Fruit fly (Drosophila melanogaster) whole organism, embryonic: ENCODE results near the gene CG14079.
A peak's percentile ranks its signal among the peaks of the same experiment; 100 is the strongest.

Source experiments
- BEAF-32 ChIP-seq: fragments of 200-800 bp; sonication (Bioruptor generic); optimal IDR thresholded peaks from 3 replicates; lab custom pipeline; 2017; ENCODE audit warnings: missing biosample characterization, missing genetic modification characterization, mild to moderate bottlenecking, moderate library complexity, missing genetic modification reagents
- Bgb ChIP-seq: fragments of 200-800 bp; sonication (Bioruptor generic); IDR thresholded peaks from 2 replicates; pipeline ENCODE4 v1.3.6; 2022; ENCODE audit warnings: missing biosample characterization, missing genetic modification characterization; ENCODE audit not compliant: partially characterized antibody
- CG10654 ChIP-seq: fragments of 200-800 bp; sonication (Bioruptor generic); optimal IDR thresholded peaks from 2 replicates; lab custom pipeline; 2016; ENCODE audit warnings: missing biosample characterization, missing genetic modification characterization
- CG10959 ChIP-seq: fragments of 200-800 bp; sonication (Bioruptor generic); IDR thresholded peaks from 2 replicates; pipeline ENCODE4 v1.3.6; 2022; ENCODE audit warnings: missing biosample characterization, missing genetic modification characterization
- CG10979 ChIP-seq: fragments of 200-800 bp; sonication (Bioruptor generic); optimal IDR thresholded peaks from 2 replicates; lab custom pipeline; 2018; ENCODE audit warnings: missing biosample characterization, mild to moderate bottlenecking, missing genetic modification characterization, moderate library complexity
- CG11504 ChIP-seq: fragments of 200-800 bp; sonication (Bioruptor generic); optimal IDR thresholded peaks from 3 replicates; lab custom pipeline; 2019; ENCODE audit warnings: missing biosample characterization, mild to moderate bottlenecking, missing genetic modification characterization, moderate library complexity
- CG15011 ChIP-seq: fragments of 200-800 bp; sonication (Bioruptor generic); optimal IDR thresholded peaks from 3 replicates; lab custom pipeline; 2018; ENCODE audit warnings: missing biosample characterization, mild to moderate bottlenecking, missing genetic modification characterization
- CG2199 ChIP-seq: fragments of 200-800 bp; sonication (Bioruptor generic); IDR thresholded peaks from 3 replicates; pipeline ENCODE4 v1.3.6; 2022; ENCODE audit warnings: missing biosample characterization, missing genetic modification characterization
- CG2712 ChIP-seq: fragments of 200-800 bp; optimal IDR thresholded peaks from 3 replicates; lab custom pipeline; 2019; ENCODE audit warnings: missing biosample characterization, mild to moderate bottlenecking, missing genetic modification characterization, moderate library complexity
- CG33557 ChIP-seq: fragments of 200-800 bp; sonication (Bioruptor generic); optimal IDR thresholded peaks from 2 replicates; lab custom pipeline; 2019; ENCODE audit warnings: missing biosample characterization, mild to moderate bottlenecking, missing genetic modification characterization, moderate library complexity
- CG6254 ChIP-seq: fragments of 200-800 bp; sonication (Bioruptor generic); optimal IDR thresholded peaks from 3 replicates; lab custom pipeline; 2017; ENCODE audit warnings: mild to moderate bottlenecking, missing biosample characterization, missing genetic modification reagents, missing genetic modification characterization
- CG7556 ChIP-seq: fragments of 200-800 bp; sonication (Bioruptor generic); optimal IDR thresholded peaks from 2 replicates; lab custom pipeline; 2017; ENCODE audit warnings: missing biosample characterization, mild to moderate bottlenecking, missing genetic modification characterization
- CG8944 ChIP-seq: fragments of 200-800 bp; sonication (Bioruptor generic); optimal IDR thresholded peaks from 3 replicates; lab custom pipeline; 2016; ENCODE audit warnings: missing biosample characterization, missing genetic modification characterization
- CG9609 ChIP-seq: fragments of 200-800 bp; sonication (Bioruptor generic); optimal IDR thresholded peaks from 3 replicates; lab custom pipeline; 2016; ENCODE audit warnings: missing biosample characterization, missing genetic modification characterization
- CTCF ChIP-seq: fragments of 200-800 bp; sonication (Bioruptor generic); optimal IDR thresholded peaks from 2 replicates; lab custom pipeline; 2017; ENCODE audit warnings: missing biosample characterization, mild to moderate bottlenecking, missing genetic modification characterization, moderate library complexity
- Dip2 ChIP-seq: fragments of 200-800 bp; sonication (Bioruptor generic); IDR thresholded peaks from 2 replicates; pipeline ENCODE4 v1.3.6; 2022; ENCODE audit warnings: missing biosample characterization, missing genetic modification characterization
- Doc2 ChIP-seq: fragments of 200-800 bp; sonication (Bioruptor generic); IDR thresholded peaks from 2 replicates; pipeline ENCODE4 v1.3.6; 2022; ENCODE audit warnings: missing biosample characterization, missing genetic modification characterization
- Eip74EF ChIP-seq, 2 experiments: fragments of 200-800 bp in 1 of 2; fragments of >200 bp in 1 of 2; sonication (Bioruptor generic) in 1 of 2; optimal IDR thresholded peaks; 2 replicates each; lab custom pipeline; 2017 to 2019; ENCODE audit warnings: missing biosample characterization in 2 of 2, missing genetic modification characterization in 2 of 2, mild to moderate bottlenecking in 1 of 2, moderate library complexity in 1 of 2
- Fer1 ChIP-seq: fragments of 200-800 bp; sonication (Bioruptor generic); optimal IDR thresholded peaks from 2 replicates; lab custom pipeline; 2017; ENCODE audit warnings: missing biosample characterization, mild to moderate bottlenecking, missing genetic modification characterization
- Fer2 ChIP-seq: fragments of 200-800 bp; sonication (Bioruptor generic); optimal IDR thresholded peaks from 2 replicates; lab custom pipeline; 2018; ENCODE audit warnings: missing biosample characterization, mild to moderate bottlenecking, missing genetic modification characterization, moderate library complexity
- H2.0 ChIP-seq: fragments of 200-800 bp; sonication (Bioruptor generic); IDR thresholded peaks from 2 replicates; pipeline ENCODE4 v1.3.6; 2022; ENCODE audit warnings: missing biosample characterization, missing genetic modification characterization
- Hr78 ChIP-seq, 2 experiments: fragments of 200-800 bp in 1 of 2; fragments of >200 bp in 1 of 2; sonication (Bioruptor generic) in 1 of 2; optimal IDR thresholded peaks; 2 replicates each; lab custom pipeline; 2017 to 2019; ENCODE audit warnings: missing biosample characterization in 2 of 2, missing genetic modification characterization in 2 of 2, mild to moderate bottlenecking in 1 of 2, moderate library complexity in 1 of 2
- Myb ChIP-seq: fragments of 200-800 bp; sonication (Bioruptor generic); optimal IDR thresholded peaks from 2 replicates; lab custom pipeline; 2016; ENCODE audit warnings: missing biosample characterization, missing genetic modification characterization
- NK7.1 ChIP-seq: fragments of 200-800 bp; sonication (Bioruptor generic); optimal IDR thresholded peaks from 3 replicates; lab custom pipeline; 2016; ENCODE audit warnings: missing biosample characterization, missing genetic modification characterization
- PHDP ChIP-seq: fragments of 200-800 bp; sonication (Bioruptor generic); optimal IDR thresholded peaks from 3 replicates; lab custom pipeline; 2018; ENCODE audit warnings: missing biosample characterization, mild to moderate bottlenecking, missing genetic modification characterization, moderate library complexity
- Scr ChIP-seq: fragments of 200-800 bp; sonication (Bioruptor generic); IDR thresholded peaks from 2 replicates; pipeline ENCODE4 v1.3.6; 2022; ENCODE audit warnings: missing biosample characterization, missing genetic modification characterization; ENCODE audit not compliant: partially characterized antibody
- bbx ChIP-seq: fragments of 200-800 bp; sonication (Bioruptor generic); IDR thresholded peaks from 2 replicates; pipeline ENCODE4 v1.3.6; 2022; ENCODE audit warnings: missing biosample characterization, missing genetic modification characterization; ENCODE audit not compliant: partially characterized antibody
- chinmo ChIP-seq: fragments of 200-800 bp; sonication (Bioruptor generic); IDR thresholded peaks from 4 replicates; pipeline ENCODE4 v1.3.6; 2022; ENCODE audit warnings: missing biosample characterization, missing genetic modification characterization; ENCODE audit not compliant: partially characterized antibody
- crol ChIP-seq: fragments of 200-800 bp; sonication (Bioruptor generic); IDR thresholded peaks from 2 replicates; pipeline ENCODE4 v1.3.6; 2022; ENCODE audit warnings: missing biosample characterization, missing genetic modification characterization
- emc ChIP-seq: fragments of 200-800 bp; sonication (Bioruptor generic); optimal IDR thresholded peaks from 2 replicates; lab custom pipeline; 2016; ENCODE audit warnings: missing biosample characterization, missing genetic modification characterization
- ewg ChIP-seq: fragments of 200-800 bp; sonication (Bioruptor generic); optimal IDR thresholded peaks from 3 replicates; lab custom pipeline; 2017; ENCODE audit warnings: mild to moderate bottlenecking, missing biosample characterization, missing genetic modification reagents, missing genetic modification characterization
- grn ChIP-seq: fragments of 200-800 bp; sonication (Bioruptor generic); optimal IDR thresholded peaks from 3 replicates; lab custom pipeline; 2017; ENCODE audit warnings: missing biosample characterization, missing genetic modification characterization
- ind ChIP-seq: fragments of 200-800 bp; sonication (Bioruptor generic); optimal IDR thresholded peaks from 3 replicates; lab custom pipeline; 2016; ENCODE audit warnings: missing biosample characterization, missing genetic modification characterization
- kay ChIP-seq: fragments of 200-800 bp; sonication (Bioruptor generic); optimal IDR thresholded peaks from 2 replicates; lab custom pipeline; 2016; ENCODE audit warnings: missing biosample characterization, missing genetic modification characterization
- luna ChIP-seq: fragments of 200-800 bp; sonication (Bioruptor generic); optimal IDR thresholded peaks from 2 replicates; lab custom pipeline; 2016; ENCODE audit warnings: missing biosample characterization, missing genetic modification characterization
- pan ChIP-seq, 4 experiments: fragments of >200 bp in 3 of 4; fragments of 200-800 bp in 1 of 4; sonication (Bioruptor generic) in 1 of 4; optimal IDR thresholded peaks in 3 of 4; IDR thresholded peaks in 1 of 4; 2 replicates each; pipeline versions ENCODE4 v1.3.6 to Lab custom; 2017 to 2022; ENCODE audit warnings: missing biosample characterization in 2 of 4, missing genetic modification characterization in 2 of 4, mixed read lengths in 1 of 4
- prd ChIP-seq, 3 experiments: fragments of >200 bp in 2 of 3; fragments of 200-800 bp in 1 of 3; sonication (Bioruptor generic) in 1 of 3; optimal IDR thresholded peaks in 2 of 3; IDR thresholded peaks in 1 of 3; 2 replicates in 2 of 3; 3 replicates in 1 of 3; pipeline versions ENCODE4 v1.3.6 to Lab custom; 2017 to 2022; ENCODE audit warnings: missing biosample characterization in 1 of 3, missing genetic modification characterization in 1 of 3
- ranshi ChIP-seq: fragments of 200-800 bp; sonication (Bioruptor generic); IDR thresholded peaks from 2 replicates; pipeline ENCODE4 v1.3.6; 2022; ENCODE audit warnings: missing biosample characterization, missing genetic modification characterization
- sens ChIP-seq: fragments of 200-800 bp; sonication (Bioruptor generic); peaks from one replicate; lab custom pipeline; 2016; ENCODE audit warnings: missing biosample characterization, missing genetic modification characterization
- so ChIP-seq: fragments of 200-800 bp; sonication (Bioruptor generic); IDR thresholded peaks from 3 replicates; pipeline ENCODE4 v1.3.6; 2022; ENCODE audit warnings: missing biosample characterization, missing genetic modification characterization
- sqz ChIP-seq: fragments of 200-800 bp; sonication (Bioruptor generic); optimal IDR thresholded peaks from 3 replicates; lab custom pipeline; 2018; ENCODE audit warnings: missing biosample characterization, mild to moderate bottlenecking, missing genetic modification characterization
- twi ChIP-seq: fragments of 200-800 bp; optimal IDR thresholded peaks from 2 replicates; lab custom pipeline; 2019; ENCODE audit warnings: missing biosample characterization, mild to moderate bottlenecking, missing genetic modification characterization, moderate library complexity
- wor ChIP-seq: fragments of 200-800 bp; sonication (Bioruptor generic); IDR thresholded peaks from 2 replicates; pipeline ENCODE4 v1.3.6; 2022; ENCODE audit warnings: missing biosample characterization, missing genetic modification characterization
- zf30C ChIP-seq: fragments of 200-800 bp; sonication (Bioruptor generic); optimal IDR thresholded peaks from 3 replicates; lab custom pipeline; 2018; ENCODE audit warnings: missing biosample characterization, mild to moderate bottlenecking, missing genetic modification characterization

Gene CG14079

DNA sequence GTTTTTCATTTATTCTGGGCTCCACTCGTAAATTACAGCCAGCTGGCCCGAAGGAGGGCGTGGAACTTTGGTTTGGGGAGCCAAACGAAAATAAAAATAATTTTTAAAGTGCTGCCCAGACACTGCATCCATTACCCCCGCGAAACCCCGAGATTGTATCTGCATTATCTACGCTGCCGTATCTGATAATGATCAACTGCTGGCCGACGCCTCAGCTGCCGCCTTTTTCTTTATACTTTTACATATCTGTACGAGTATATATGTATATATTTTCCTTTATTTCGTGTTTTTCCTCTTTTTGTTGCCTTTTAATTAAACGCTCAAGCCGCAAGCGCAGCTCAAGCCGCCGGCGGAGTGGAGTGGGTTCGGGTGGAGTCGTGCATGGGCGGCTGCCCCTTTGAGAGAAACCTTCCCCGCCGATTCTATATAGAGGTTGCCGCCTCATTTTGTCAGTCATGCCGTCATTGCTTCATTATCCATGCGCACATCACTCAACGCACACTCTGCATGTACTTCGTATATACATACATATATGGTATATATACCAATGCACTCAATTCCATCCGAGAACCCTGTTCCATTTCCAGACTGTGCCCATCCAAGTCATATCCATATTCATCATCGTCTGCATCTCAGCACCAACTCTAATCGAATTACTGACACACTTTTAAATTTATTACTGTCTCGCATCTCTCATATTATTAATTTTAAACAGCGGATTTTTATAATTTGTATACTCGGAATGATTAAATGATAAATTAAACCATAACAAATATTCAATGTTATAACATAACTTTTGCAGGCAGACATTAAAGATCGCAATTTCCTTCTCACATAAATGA, 47.9 kb upstream of the CG14079 start (continued):
- TF ChIP-seq NK7.1 (GFP tag; lab: Kevin White, UChicago) (no peak), sqz (GFP tag; lab: Kevin White, UChicago) (no peak), CG6254 (GFP tag; lab: Kevin White, UChicago) (no peak), luna (no peak), CG2199 (0 out of 3 replicates have a peak, but pooled peaks have one; percentile 32), so (0 out of 3 replicates have a peak, but pooled peaks have one; percentile 20), zf30C (GFP tag; lab: Kevin White, UChicago) (no peak), Hr78 (GFP tag; optimal IDR thresholded peaks at IDR 0.05; lab: Kevin White, UChicago) (no peak)

DNA sequence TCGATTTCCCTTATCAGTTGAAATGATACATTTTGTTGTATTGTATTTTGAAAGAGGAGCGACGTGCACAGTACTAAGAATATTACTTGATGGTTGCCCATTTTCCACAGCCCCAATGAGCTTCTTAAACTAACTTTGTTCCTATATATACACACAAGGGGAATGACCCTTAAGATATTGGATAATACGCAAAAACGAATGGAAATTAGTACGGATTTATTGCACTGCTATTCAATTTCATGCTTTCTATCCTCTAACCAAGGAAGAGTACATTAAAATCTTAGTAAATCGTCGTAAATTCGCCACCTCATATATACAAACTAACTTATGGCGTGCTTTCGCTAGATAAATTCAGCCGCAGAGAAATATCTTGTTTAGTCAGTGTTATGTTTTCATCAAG, 45.9 kb upstream of the CG14079 start, which contains the start of gene Acp76A:
Acp76A (minus strand) TSS at position 101 of the 400 bp plus-strand sequence.
- TF ChIP-seq Doc2, result no peak
- peak; percentile 56 for TF ChIP-seq sens (GFP tag; lab: Kevin White, UChicago)

DNA sequence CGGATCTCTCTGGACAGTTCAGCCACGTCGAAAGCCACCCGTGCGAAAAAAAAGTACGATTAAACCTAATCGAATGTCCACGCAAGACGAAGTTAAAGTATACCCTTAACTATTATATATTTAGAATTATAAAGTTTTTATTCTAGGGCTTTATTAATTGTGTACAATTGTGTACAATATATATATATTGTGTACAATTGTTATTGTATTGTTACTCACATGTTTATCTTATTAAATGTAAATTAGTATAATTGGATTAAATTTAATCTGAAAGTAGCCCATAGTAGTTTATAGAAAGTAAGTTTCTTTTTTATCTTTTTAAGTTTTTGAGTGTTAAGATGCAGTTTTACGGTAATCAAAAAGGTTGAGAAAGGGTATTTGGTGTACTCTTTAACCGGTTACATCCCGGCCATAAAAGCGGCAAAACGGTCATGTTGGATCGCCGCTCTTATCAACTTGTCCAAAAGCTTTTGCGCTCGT, 44.4 kb upstream of the CG14079 start, which contains the start of gene CG43407:
CG43407 (minus strand) TSS at position 51 of the 480 bp plus-strand sequence.
- TF ChIP-seq wor (no peak), CG33557 (GFP tag; lab: Kevin White, UChicago) (no peak), Myb (GFP tag; lab: Kevin White, UChicago) (no peak), ranshi (no peak), prd (optimal IDR thresholded peaks at IDR 0.05; lab: Kevin White, UChicago) (no peak), prd (GFP tag; IDR thresholded peaks at IDR 0.05; lab: Robert Waterston, UW) (no peak), CG10959 (GFP tag; lab: Robert Waterston, UW) (no peak), grn (GFP tag; lab: Kevin White, UChicago) (no peak), CG15011 (no peak), emc (GFP tag; lab: Kevin White, UChicago) (no peak), H2.0 (GFP tag; lab: Robert Waterston, UW) (no peak), pan (optimal IDR thresholded peaks at IDR 0.05; lab: Kevin White, UChicago) (no peak), pan (GFP tag; optimal IDR thresholded peaks at IDR 0.05 in 1 of 2, IDR thresholded peaks at IDR 0.05 in 1 of 2) (no peak), Fer2 (no peak), kay (GFP tag; lab: Kevin White, UChicago) (no peak), CG2712 (tag; lab: Kevin White, UChicago) (no peak), twi (tag; lab: Kevin White, UChicago) (no peak), CG7556 (GFP tag; lab: Kevin White, UChicago) (no peak), CG9609 (GFP tag; lab: Kevin White, UChicago) (no peak)

DNA sequence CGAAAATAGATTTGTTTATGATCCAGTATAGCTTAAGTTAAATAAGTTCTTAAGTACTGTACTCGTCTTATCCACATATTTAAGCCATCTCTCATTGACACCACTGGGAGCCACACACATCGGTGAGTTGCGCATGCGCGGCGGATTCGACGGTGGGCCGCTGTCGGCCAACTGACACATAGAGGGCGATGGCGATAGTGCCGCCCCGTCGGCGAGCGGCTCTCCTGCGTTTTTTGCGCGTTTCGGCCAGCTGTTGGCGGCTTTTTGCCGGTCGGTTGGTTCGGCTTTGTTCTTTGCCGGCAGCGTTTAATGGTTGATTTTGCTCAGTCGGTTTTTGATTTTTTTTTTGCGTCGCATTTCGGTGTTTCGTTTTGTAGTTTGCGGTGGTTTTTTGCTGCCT, 43.5 kb upstream of the CG14079 start:
- TF ChIP-seq Scr (GFP tag; lab: Robert Waterston, UW) (no peak), bbx (GFP tag; lab: Robert Waterston, UW) (no peak), sens (GFP tag; lab: Kevin White, UChicago) (peak; percentile 37), CG10979 (tag; lab: Kevin White, UChicago) (peak; percentile 39), crol (GFP tag; lab: Robert Waterston, UW) (no peak), ind (no peak), Bgb (no peak), CG10654 (GFP tag; lab: Kevin White, UChicago) (no peak), Eip74EF (GFP tag; optimal IDR thresholded peaks at IDR 0.05; lab: Kevin White, UChicago) (no peak), Fer1 (GFP tag; lab: Kevin White, UChicago) (no peak), CG11504 (tag; lab: Kevin White, UChicago) (no peak), BEAF-32 (GFP tag; lab: Kevin White, UChicago) (no peak), PHDP (tag; lab: Kevin White, UChicago) (no peak), Dip2 (GFP tag; lab: Robert Waterston, UW) (peak; percentile 6; the same call in 1 of the 2 replicates), chinmo (GFP tag; lab: Robert Waterston, UW) (0 out of 4 replicates have a peak, but pooled peaks have one; percentile 23), CG8944 (GFP tag; lab: Kevin White, UChicago) (no peak), ewg (GFP tag; lab: Kevin White, UChicago) (peak; percentile 33), CTCF (peak; percentile 75)
